Worm (Caenorhabditis elegans) whole organism, late embryonic: Measurements from ENCODE around the gene F53A9.6.

Source experiments
- C08G9.2 ChIP-seq: sonication (generic microtip); optimal IDR thresholded peaks from 2 replicates; lab custom pipeline; 2016; ENCODE audit warnings: mild to moderate bottlenecking, missing genetic modification characterization, moderate library complexity, missing compliant biosample characterization
- F13H6.1 ChIP-seq: sonication (generic microtip); optimal IDR thresholded peaks from 2 replicates; lab custom pipeline; 2016; ENCODE audit warnings: missing genetic modification characterization, missing compliant biosample characterization
- ceh-14 ChIP-seq: sonication (generic microtip); optimal IDR thresholded peaks from 2 replicates; lab custom pipeline; 2016; ENCODE audit warnings: missing genotype, missing genetic modification characterization, missing compliant biosample characterization
- ceh-18 ChIP-seq: sonication (generic microtip); optimal IDR thresholded peaks from 2 replicates; lab custom pipeline; 2016; ENCODE audit warnings: missing genetic modification characterization, missing compliant biosample characterization
- ceh-22 ChIP-seq: sonication (generic microtip); optimal IDR thresholded peaks from 2 replicates; lab custom pipeline; 2017; ENCODE audit warnings: missing biosample characterization, missing genetic modification characterization
- ceh-24 ChIP-seq: sonication (generic microtip); optimal IDR thresholded peaks from 2 replicates; lab custom pipeline; 2016; ENCODE audit warnings: mild to moderate bottlenecking, missing genetic modification characterization, missing compliant biosample characterization
- ceh-34 ChIP-seq: sonication (generic microtip); optimal IDR thresholded peaks from 2 replicates; lab custom pipeline; 2016; ENCODE audit warnings: mild to moderate bottlenecking, missing genetic modification characterization, missing compliant biosample characterization
- ceh-48 ChIP-seq: sonication (generic microtip); optimal IDR thresholded peaks from 2 replicates; lab custom pipeline; 2016; ENCODE audit warnings: missing genetic modification characterization, inconsistent platforms, missing compliant biosample characterization
- ceh-9 ChIP-seq: sonication (generic microtip); optimal IDR thresholded peaks from 2 replicates; lab custom pipeline; 2016; ENCODE audit warnings: mild to moderate bottlenecking, missing genetic modification characterization, inconsistent platforms, missing compliant biosample characterization
- dmd-4 ChIP-seq: sonication (generic microtip); optimal IDR thresholded peaks from 2 replicates; lab custom pipeline; 2016; ENCODE audit warnings: borderline replicate concordance, missing genetic modification characterization, missing compliant biosample characterization
- dve-1 ChIP-seq: sonication (generic microtip); optimal IDR thresholded peaks from 2 replicates; lab custom pipeline; 2017; ENCODE audit warnings: antibody characterized with exemption, mild to moderate bottlenecking, missing genetic modification characterization, missing compliant biosample characterization
- elt-2 ChIP-seq: sonication (generic microtip); optimal IDR thresholded peaks from 2 replicates; lab custom pipeline; 2016; ENCODE audit warnings: missing genetic modification reagents, missing genetic modification characterization, missing compliant biosample characterization
- eyg-1 ChIP-seq: sonication (generic microtip); optimal IDR thresholded peaks from 2 replicates; lab custom pipeline; 2016; ENCODE audit warnings: missing genotype, missing genetic modification characterization, missing compliant biosample characterization
- fax-1 ChIP-seq: sonication (generic microtip); optimal IDR thresholded peaks from 2 replicates; lab custom pipeline; 2016; ENCODE audit warnings: missing genotype, missing genetic modification characterization, missing compliant biosample characterization
- fkh-10 ChIP-seq: fragments of 150-350 bp; optimal IDR thresholded peaks from 2 replicates; lab custom pipeline; 2014; ENCODE audit warnings: missing biosample characterization, missing genetic modification reagents, missing genetic modification characterization
- gmeb-2 ChIP-seq: sonication (generic microtip); optimal IDR thresholded peaks from 2 replicates; lab custom pipeline; 2016; ENCODE audit warnings: missing genetic modification characterization, inconsistent platforms, missing compliant biosample characterization
- hlh-13 ChIP-seq: fragments of 200-800 bp; sonication (Bioruptor generic); optimal IDR thresholded peaks from 2 replicates; lab custom pipeline; 2018; ENCODE audit warnings: mild to moderate bottlenecking, missing genetic modification characterization, missing compliant biosample characterization
- hlh-15 ChIP-seq: sonication (generic microtip); optimal IDR thresholded peaks from 2 replicates; lab custom pipeline; 2016; ENCODE audit warnings: missing genetic modification characterization, missing compliant biosample characterization
- hlh-6 ChIP-seq: sonication (generic microtip); optimal IDR thresholded peaks from 2 replicates; lab custom pipeline; 2016; ENCODE audit warnings: missing genotype, missing genetic modification characterization, missing compliant biosample characterization
- lin-11 ChIP-seq: fragments of 200-800 bp; sonication (Bioruptor generic); optimal IDR thresholded peaks from 2 replicates; lab custom pipeline; 2018; ENCODE audit warnings: mild to moderate bottlenecking, missing genetic modification characterization, missing compliant biosample characterization
- madf-2 ChIP-seq: sonication (generic microtip); optimal IDR thresholded peaks from 2 replicates; lab custom pipeline; 2017; ENCODE audit warnings: missing genetic modification characterization, missing compliant biosample characterization
- mec-3 ChIP-seq: sonication (generic microtip); optimal IDR thresholded peaks from 2 replicates; lab custom pipeline; 2016; ENCODE audit warnings: borderline replicate concordance, missing genetic modification characterization, missing compliant biosample characterization
- nfya-1 ChIP-seq: sonication (generic microtip); optimal IDR thresholded peaks from 2 replicates; lab custom pipeline; 2017; ENCODE audit warnings: missing genetic modification characterization, mild to moderate bottlenecking, missing compliant biosample characterization, antibody characterized with exemption, moderate library complexity
- npax-4 ChIP-seq: sonication (generic microtip); optimal IDR thresholded peaks from 2 replicates; lab custom pipeline; 2016; ENCODE audit warnings: missing genetic modification characterization, missing compliant biosample characterization
- odd-2 ChIP-seq: sonication (generic microtip); optimal IDR thresholded peaks from 2 replicates; lab custom pipeline; 2017; ENCODE audit warnings: antibody characterized with exemption, mild to moderate bottlenecking, missing genetic modification characterization, missing compliant biosample characterization
- pax-1 ChIP-seq: fragments of 150-350 bp; optimal IDR thresholded peaks from 2 replicates; lab custom pipeline; 2014; ENCODE audit warnings: missing biosample characterization, missing genetic modification characterization
- pha-2 ChIP-seq: sonication (generic microtip); optimal IDR thresholded peaks from 2 replicates; lab custom pipeline; 2017; ENCODE audit warnings: mild to moderate bottlenecking, missing genetic modification characterization, missing compliant biosample characterization
- pha-4 ChIP-seq: fragments of 150-350 bp; optimal IDR thresholded peaks from 2 replicates; lab custom pipeline; 2018; ENCODE audit warnings: missing biosample characterization, missing genetic modification reagents, missing genetic modification characterization
- pros-1 ChIP-seq: fragments of 150-350 bp; optimal IDR thresholded peaks from 2 replicates; lab custom pipeline; 2014; ENCODE audit warnings: missing biosample characterization, missing genetic modification reagents, missing genetic modification characterization
- sdc-2 ChIP-seq: sonication (generic microtip); optimal IDR thresholded peaks from 2 replicates; lab custom pipeline; 2016; ENCODE audit warnings: missing genotype, missing genetic modification characterization, missing compliant biosample characterization
- sox-2 ChIP-seq: fragments of 200-800 bp; sonication (Bioruptor generic); IDR thresholded peaks from 2 replicates; pipeline ENCODE4 v1.3.6; 2022; ENCODE audit warnings: missing genetic modification reagents, missing genetic modification characterization, missing compliant biosample characterization
- syd-9 ChIP-seq: sonication (generic microtip); optimal IDR thresholded peaks from 2 replicates; lab custom pipeline; 2016; ENCODE audit warnings: mild to moderate bottlenecking, missing genetic modification characterization, moderate library complexity, missing compliant biosample characterization
- tbx-2 ChIP-seq: sonication (generic microtip); optimal IDR thresholded peaks from 2 replicates; lab custom pipeline; 2016; ENCODE audit warnings: missing genetic modification characterization, missing compliant biosample characterization
- ttx-3 ChIP-seq: sonication (generic microtip); optimal IDR thresholded peaks from 2 replicates; lab custom pipeline; 2016; ENCODE audit warnings: missing genetic modification reagents, missing genetic modification characterization, missing compliant biosample characterization
- unc-42 ChIP-seq: sonication (generic microtip); optimal IDR thresholded peaks from 2 replicates; lab custom pipeline; 2016; ENCODE audit warnings: missing genotype, missing genetic modification characterization, missing compliant biosample characterization
- unc-86 ChIP-seq: sonication (generic microtip); optimal IDR thresholded peaks from 2 replicates; lab custom pipeline; 2016; ENCODE audit warnings: missing genetic modification characterization, missing compliant biosample characterization
- ztf-16 ChIP-seq: sonication (generic microtip); optimal IDR thresholded peaks from 2 replicates; lab custom pipeline; 2017; ENCODE audit warnings: missing genetic modification characterization, missing compliant biosample characterization

The F53A9.6 gene

DNA sequence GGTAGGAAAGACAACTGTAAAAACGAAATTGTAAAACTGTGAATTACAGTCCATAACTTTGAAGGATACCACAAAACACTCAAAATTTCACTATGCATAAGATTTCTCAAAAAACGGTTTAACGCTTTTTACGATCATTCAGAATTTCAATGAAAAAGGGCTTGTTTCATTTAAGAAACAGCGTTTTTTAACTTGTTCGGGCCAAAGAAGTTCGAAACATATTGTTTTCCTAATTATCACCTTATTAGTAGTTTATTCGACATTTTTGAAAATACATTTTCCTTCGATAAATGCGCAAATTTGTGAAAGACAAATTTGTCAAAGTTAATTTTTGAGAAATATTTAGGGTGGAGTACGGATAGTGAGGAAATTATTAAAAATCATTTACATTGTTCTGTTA lies 8.8 kb downstream of the F53A9.6 start:
- TF ChIP-seq pros-1 (no peak), dmd-4 (tag; lab: Kevin White, UChicago) (no peak), ceh-48 (tag; lab: Kevin White, UChicago) (no peak), ceh-24 (tag; lab: Kevin White, UChicago) (no peak), pha-4 (tag; lab: Kevin White, UChicago) (no peak), unc-42 (tag; lab: Kevin White, UChicago) (no peak), syd-9 (tag; lab: Kevin White, UChicago) (no peak), ttx-3 (tag; lab: Kevin White, UChicago) (no peak), mec-3 (tag; lab: Kevin White, UChicago) (no peak), pax-1 (tag; lab: Kevin White, UChicago) (no peak), nfya-1 (tag; lab: Kevin White, UChicago) (no peak), C08G9.2 (tag; lab: Kevin White, UChicago) (no peak), lin-11 (no peak)

- TF ChIP-seq ceh-24 (tag; lab: Kevin White, UChicago) (no peak), npax-4 (no peak), ceh-22 (no peak), eyg-1 (no peak), sdc-2 (tag; lab: Kevin White, UChicago) (no peak), tbx-2 (no peak), ceh-18 (tag; lab: Kevin White, UChicago) (no peak), odd-2 (tag; lab: Kevin White, UChicago) (no peak), fax-1 (no peak), syd-9 (tag; lab: Kevin White, UChicago) (no peak), hlh-13 (no peak), pros-1 (no peak), fkh-10 (GFP tag; lab: Kevin White, UChicago) (no peak), F13H6.1 (no peak), hlh-15 (no peak), ztf-16 (tag; lab: Kevin White, UChicago) (no peak), ceh-48 (tag; lab: Kevin White, UChicago) (no peak), dmd-4 (tag; lab: Kevin White, UChicago) (no peak), ttx-3 (tag; lab: Kevin White, UChicago) (no peak), sox-2 (GFP tag; lab: Robert Waterston, UW) (no peak)
Measured at ce11 chrX:8703664-8704356, 9.8 kb downstream of the F53A9.6 start, which contains the start of gene jbts-14. jbts-14 (plus strand) TSS chrX:8704306.

- TF ChIP-seq madf-2 (tag; lab: Kevin White, UChicago), result no peak
- no peak for TF ChIP-seq gmeb-2 (tag; lab: Kevin White, UChicago)
- TF ChIP-seq pha-2 (tag; lab: Kevin White, UChicago), result no peak
- TF ChIP-seq ceh-14, result no peak
- no peak for TF ChIP-seq dve-1
- no peak for TF ChIP-seq pros-1
- no peak for TF ChIP-seq dmd-4 (tag; lab: Kevin White, UChicago)
- no peak for TF ChIP-seq unc-86 (tag; lab: Kevin White, UChicago)
- no peak for TF ChIP-seq ceh-24 (tag; lab: Kevin White, UChicago)
- TF ChIP-seq elt-2 (tag; lab: Kevin White, UChicago), result no peak
- TF ChIP-seq ceh-22, result no peak
- no peak for TF ChIP-seq lin-11
- no peak for TF ChIP-seq ceh-34
- no peak for TF ChIP-seq ceh-9 (tag; lab: Kevin White, UChicago)
- TF ChIP-seq ceh-48 (tag; lab: Kevin White, UChicago), result no peak
- TF ChIP-seq sox-2 (GFP tag; lab: Robert Waterston, UW), result no peak
- no peak for TF ChIP-seq hlh-6
- no peak for TF ChIP-seq pax-1 (tag; lab: Kevin White, UChicago)
- TF ChIP-seq, all 69 proteins: peak for 0
Measured at ce11 chrX:8697517-8697916, 16.1 kb downstream of the F53A9.6 start, which contains the start of gene frpr-8. frpr-8 (plus strand) TSS chrX:8697817.
